Worm (Caenorhabditis elegans) whole organism, mixed stage, embryonic: ENCODE measurements around the gene ZK1307.8.

Experiments used
- ceh-39 ChIP-seq: fragments of 150-350 bp; optimal IDR thresholded peaks from 2 replicates; lab custom pipeline; 2014; ENCODE audit warnings: missing biosample characterization, missing genetic modification characterization
- elt-3 ChIP-seq: fragments of 150-350 bp; optimal IDR thresholded peaks from 2 replicates; lab custom pipeline; 2014; ENCODE audit warnings: missing biosample characterization, missing genetic modification characterization
- lin-13 ChIP-seq: fragments of 150-350 bp; optimal IDR thresholded peaks from 2 replicates; lab custom pipeline; 2014; ENCODE audit warnings: missing biosample characterization, missing genetic modification characterization
- mep-1 ChIP-seq: fragments of 150-350 bp; optimal IDR thresholded peaks from 2 replicates; lab custom pipeline; 2017; ENCODE audit warnings: missing biosample characterization, missing genetic modification reagents, missing genetic modification characterization, inconsistent platforms
- nhr-12 ChIP-seq: fragments of 150-350 bp; optimal IDR thresholded peaks from 2 replicates; lab custom pipeline; 2014; ENCODE audit warnings: missing biosample characterization, missing genetic modification characterization
- nhr-237 ChIP-seq: fragments of 150-350 bp; optimal IDR thresholded peaks from 2 replicates; lab custom pipeline; 2014; ENCODE audit warnings: missing biosample characterization, missing genetic modification characterization
- nhr-28 ChIP-seq: fragments of 150-350 bp; optimal IDR thresholded peaks from 2 replicates; lab custom pipeline; 2014; ENCODE audit warnings: missing biosample characterization, missing genetic modification characterization
- nhr-76 ChIP-seq: sonication (generic microtip); optimal IDR thresholded peaks from 2 replicates; lab custom pipeline; 2017; ENCODE audit warnings: missing biosample characterization, missing genetic modification characterization
- sem-2 ChIP-seq: fragments of 200-800 bp; sonication (Bioruptor generic); optimal IDR thresholded peaks from 2 replicates; lab custom pipeline; 2018; ENCODE audit warnings: mild to moderate bottlenecking, missing genetic modification characterization, missing compliant biosample characterization
- tbx-8 ChIP-seq: fragments of 200-800 bp; sonication (Bioruptor generic); optimal IDR thresholded peaks from 2 replicates; lab custom pipeline; 2018; ENCODE audit warnings: mild to moderate bottlenecking, missing genetic modification characterization, moderate library complexity, missing compliant biosample characterization
- unc-120 ChIP-seq: sonication (generic microtip); optimal IDR thresholded peaks from 2 replicates; lab custom pipeline; 2017; ENCODE audit warnings: missing genetic modification characterization, missing compliant biosample characterization; ENCODE audit not compliant: poor library complexity, severe bottlenecking

DNA sequence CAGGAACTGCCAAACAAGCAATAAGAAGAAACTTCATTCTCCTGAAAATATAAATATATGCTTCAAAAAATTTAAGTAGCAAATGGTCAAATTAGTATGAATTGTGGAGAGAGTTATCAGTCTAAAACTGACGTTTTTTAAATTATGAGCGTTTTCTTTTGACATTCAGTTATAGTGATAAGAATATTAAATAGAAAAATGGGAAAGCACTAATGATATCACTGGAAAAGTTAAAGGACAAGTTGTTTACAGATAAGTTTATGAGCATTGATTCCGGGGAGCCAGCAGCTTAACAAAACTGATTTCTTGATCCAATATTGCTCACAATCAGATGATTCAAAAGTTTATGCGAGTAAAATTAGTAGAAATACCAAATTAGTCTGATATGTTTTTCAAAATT, 36.0 kb downstream of the ZK1307.8 start, which contains the start of gene ZK1320.3:
- no peak for TF ChIP-seq nhr-28 (tag; lab: Kevin White, UChicago)
- no peak for TF ChIP-seq sem-2 (GFP tag; lab: Kevin White, UChicago)
- no peak for TF ChIP-seq ceh-39
- TF ChIP-seq unc-120 (tag; lab: Kevin White, UChicago) = no peak
- TF ChIP-seq nhr-237 (tag; lab: Kevin White, UChicago) = no peak
- no peak for TF ChIP-seq nhr-12 (tag; lab: Kevin White, UChicago)
- TF ChIP-seq tbx-8 (GFP tag; lab: Kevin White, UChicago) = no peak
- TF ChIP-seq mep-1 (tag; lab: Kevin White, UChicago) = no peak
- no peak for TF ChIP-seq elt-3
- TF ChIP-seq lin-13 (tag; lab: Kevin White, UChicago) = no peak
- TF ChIP-seq nhr-76 = no peak
